Fruit fly (Drosophila melanogaster): ENCODE data around the gene Usp7.
A peak's percentile ranks its signal among the peaks of the same experiment; 100 is the strongest.

Gene Usp7

dm6 chrX:12014800-12015389 is 13.9 kb downstream of the Usp7 start (continued):
- TF ChIP-seq Sox102F (GFP tag; optimal IDR thresholded peaks at IDR 0.05) = peak; percentile 76
- TF ChIP-seq dsx (GFP tag; optimal IDR thresholded peaks at IDR 0.05; ENCODE audit: poor library complexity, severe bottlenecking) = peak; percentile 33
- TF ChIP-seq CG4318 (GFP tag; optimal IDR thresholded peaks at IDR 0.05) = no peak
- peak; percentile 45 for TF ChIP-seq Blimp-1 (GFP tag; optimal IDR thresholded peaks at IDR 0.05)
- peak; percentile 45 for TF ChIP-seq Ets21C (GFP tag; optimal IDR thresholded peaks at IDR 0.05)
- peak; percentile 37 for TF ChIP-seq CG11294 (GFP tag; IDR thresholded peaks at IDR 0.05)
- peak; percentile 13 for TF ChIP-seq CG6854 (GFP tag; optimal IDR thresholded peaks at IDR 0.05)
- TF ChIP-seq CG6163 (GFP tag; IDR thresholded peaks at IDR 0.05) = peak; percentile 78
- peak; percentile 44; the same call in 1 of the 3 replicates for TF ChIP-seq CG8119 (GFP tag; IDR thresholded peaks at IDR 0.05)
- TF ChIP-seq topi (GFP tag; optimal IDR thresholded peaks at IDR 0.05) = peak; percentile 78
- peak; percentile 78 for TF ChIP-seq Met (GFP tag; optimal IDR thresholded peaks at IDR 0.05)
- TF ChIP-seq CG31627 (GFP tag; optimal IDR thresholded peaks at IDR 0.05) = peak; percentile 56
- TF ChIP-seq achi (GFP tag; optimal IDR thresholded peaks at IDR 0.05) = peak; percentile 50
- peak; percentile 50 for TF ChIP-seq CG8632 (GFP tag; optimal IDR thresholded peaks at IDR 0.05)
- TF ChIP-seq dac (GFP tag; optimal IDR thresholded peaks at IDR 0.05) = no peak
- no peak for TF ChIP-seq Eip93F (GFP tag; optimal IDR thresholded peaks at IDR 0.05)
- peak; percentile 46 for TF ChIP-seq acj6 (GFP tag; optimal IDR thresholded peaks at IDR 0.05)
- peak; percentile 68 for TF ChIP-seq Sox14 (GFP tag; optimal IDR thresholded peaks at IDR 0.05)
- peak; percentile 19 for TF ChIP-seq CG11902 (GFP tag; optimal IDR thresholded peaks at IDR 0.05)
- TF ChIP-seq CG10669 (GFP tag; optimal IDR thresholded peaks at IDR 0.05) = peak; percentile 61
- TF ChIP-seq eg (GFP tag; IDR thresholded peaks at IDR 0.05) = peak; percentile 55
- peak; percentile 45 for TF ChIP-seq vri (GFP tag; optimal IDR thresholded peaks at IDR 0.05)
- peak; percentile 33; the same call in 1 of the 2 replicates for TF ChIP-seq CG15336 (GFP tag; IDR thresholded peaks at IDR 0.05)
- peak; percentile 23 for TF ChIP-seq CG3032 (tag; optimal IDR thresholded peaks at IDR 0.05)
- no peak for TF ChIP-seq Hr4 (GFP tag; optimal IDR thresholded peaks at IDR 0.05)
- TF ChIP-seq CG16779 (tag; optimal IDR thresholded peaks at IDR 0.05) = no peak
- TF ChIP-seq salr (GFP tag; optimal IDR thresholded peaks at IDR 0.05) = peak; percentile 6 to 51
- TF ChIP-seq Eip75B (GFP tag; optimal IDR thresholded peaks at IDR 0.05) = peak; percentile 73
- TF ChIP-seq fd59A (GFP tag; optimal IDR thresholded peaks at IDR 0.05) = peak; percentile 15
- TF ChIP-seq OdsH (GFP tag; optimal IDR thresholded peaks at IDR 0.05) = peak; percentile 61

- TF ChIP-seq svp (GFP tag) (peak; percentile 98), Lpt (GFP tag; optimal IDR thresholded peaks at IDR 0.05) (no peak), OdsH (GFP tag; optimal IDR thresholded peaks at IDR 0.05) (no peak), CG11294 (GFP tag; IDR thresholded peaks at IDR 0.05) (no peak), spab (GFP tag; optimal IDR thresholded peaks at IDR 0.05) (no peak)
Observed at dm6 chrX:12014131-12014530, 14.7 kb downstream of the Usp7 start.

- TF ChIP-seq svp (GFP tag) (peak; percentile 83), esn (GFP tag; optimal IDR thresholded peaks at IDR 0.05) (no peak)
Observed at dm6 chrX:12013098-12013493, 15.7 kb downstream of the Usp7 start.

dm6 chrX:12012149-12013097 is 16.4 kb downstream of the Usp7 start, which contains the start of the genes CG1492 and regucalcin:
Gene CG1492 (minus strand): TSS chrX:12012211.
Gene regucalcin (plus strand): TSS chrX:12012377.
- peak; percentile 66 for TF ChIP-seq fkh (GFP tag; optimal IDR thresholded peaks at IDR 0.05)
- TF ChIP-seq svp (GFP tag) = peak; percentile 95
- TF ChIP-seq Sox14 (GFP tag; optimal IDR thresholded peaks at IDR 0.05) = no peak
- TF ChIP-seq CG3032 (tag; optimal IDR thresholded peaks at IDR 0.05) = no peak
- TF ChIP-seq CG10631 (GFP tag; optimal IDR thresholded peaks at IDR 0.05) = no peak
- no peak for TF ChIP-seq OdsH (GFP tag; optimal IDR thresholded peaks at IDR 0.05)
- TF ChIP-seq CG6854 (GFP tag; optimal IDR thresholded peaks at IDR 0.05) = no peak
- no peak for TF ChIP-seq fd85E (GFP tag; optimal IDR thresholded peaks at IDR 0.05)
- TF ChIP-seq Eip78C (GFP tag) = peak; percentile 6
- TF ChIP-seq Ets96B (tag; optimal IDR thresholded peaks at IDR 0.05) = no peak
- TF ChIP-seq CG8632 (GFP tag; optimal IDR thresholded peaks at IDR 0.05) = no peak
- TF ChIP-seq dsx (GFP tag; optimal IDR thresholded peaks at IDR 0.05; ENCODE audit: poor library complexity, severe bottlenecking) = peak; percentile 31
- no peak for TF ChIP-seq CG8319 (GFP tag; optimal IDR thresholded peaks at IDR 0.05)
- no peak for TF ChIP-seq CG6808 (GFP tag; optimal IDR thresholded peaks at IDR 0.05)
- TF ChIP-seq CG16779 (tag; optimal IDR thresholded peaks at IDR 0.05) = no peak
- TF ChIP-seq Gug (GFP tag; IDR thresholded peaks at IDR 0.05) = no peak
